Fruit fly (Drosophila melanogaster) whole organism, prepupa: ENCODE results near the gene Mal-B1.

Experiments used
- CG15336 ChIP-seq: fragments of 200-800 bp; sonication (Bioruptor generic); IDR thresholded peaks from 2 replicates; pipeline ENCODE4 v1.3.6; 2022; ENCODE audit warnings: missing biosample characterization, missing genetic modification characterization
- CG16779 ChIP-seq: fragments of 200-800 bp; sonication (Bioruptor generic); optimal IDR thresholded peaks from 3 replicates; lab custom pipeline; 2017; ENCODE audit warnings: missing biosample characterization, mild to moderate bottlenecking, missing genetic modification characterization
- CG3919 ChIP-seq: fragments of 200-800 bp; sonication (Bioruptor generic); optimal IDR thresholded peaks from 3 replicates; lab custom pipeline; 2016; ENCODE audit warnings: missing biosample characterization, missing genetic modification characterization
- CG4318 ChIP-seq: fragments of 200-800 bp; sonication (Bioruptor generic); optimal IDR thresholded peaks from 3 replicates; lab custom pipeline; 2017; ENCODE audit warnings: missing biosample characterization, mild to moderate bottlenecking, missing genetic modification characterization
- CG6163 ChIP-seq: fragments of 200-800 bp; sonication (Bioruptor generic); IDR thresholded peaks from 3 replicates; pipeline ENCODE4 v1.3.6; 2022; ENCODE audit warnings: missing biosample characterization, missing genetic modification characterization
- CG8632 ChIP-seq: fragments of 200-800 bp; sonication (Bioruptor generic); optimal IDR thresholded peaks from 3 replicates; lab custom pipeline; 2016; ENCODE audit warnings: missing biosample characterization, missing genetic modification characterization
- Ets96B ChIP-seq: fragments of 200-800 bp; optimal IDR thresholded peaks from 2 replicates; lab custom pipeline; 2019; ENCODE audit warnings: missing biosample characterization, mild to moderate bottlenecking, missing genetic modification characterization, moderate library complexity
- Gug ChIP-seq: fragments of 200-800 bp; sonication (Bioruptor generic); IDR thresholded peaks from 2 replicates; pipeline ENCODE4 v1.3.6; 2022; ENCODE audit warnings: missing biosample characterization, missing genetic modification characterization
- Hr38 ChIP-seq: sonication (Bioruptor generic); optimal IDR thresholded peaks from 2 replicates; lab custom pipeline; 2016; ENCODE audit warnings: missing biosample characterization, missing genetic modification characterization
- Hr39 ChIP-seq: fragments of 200-800 bp; sonication (Bioruptor generic); optimal IDR thresholded peaks from 2 replicates; lab custom pipeline; 2016; ENCODE audit warnings: missing biosample characterization, missing genetic modification characterization
- Sox102F ChIP-seq: fragments of 200-800 bp; sonication (Bioruptor generic); optimal IDR thresholded peaks from 2 replicates; lab custom pipeline; 2016; ENCODE audit warnings: missing biosample characterization, mild to moderate bottlenecking, missing genetic modification characterization
- achi ChIP-seq: fragments of 200-800 bp; sonication (Bioruptor generic); optimal IDR thresholded peaks from 3 replicates; lab custom pipeline; 2016; ENCODE audit warnings: missing biosample characterization, missing genetic modification characterization
- eg ChIP-seq: fragments of 200-800 bp; sonication (Bioruptor generic); IDR thresholded peaks from 3 replicates; pipeline ENCODE4 v1.3.6; 2022; ENCODE audit warnings: missing biosample characterization, missing genetic modification characterization
- salr ChIP-seq, 2 experiments: fragments of 200-800 bp; sonication (Bioruptor generic); optimal IDR thresholded peaks; 3 replicates each; lab custom pipeline; 2016 to 2018; ENCODE audit warnings: missing biosample characterization in 2 of 2, missing genetic modification characterization in 2 of 2, mild to moderate bottlenecking in 1 of 2

DNA sequence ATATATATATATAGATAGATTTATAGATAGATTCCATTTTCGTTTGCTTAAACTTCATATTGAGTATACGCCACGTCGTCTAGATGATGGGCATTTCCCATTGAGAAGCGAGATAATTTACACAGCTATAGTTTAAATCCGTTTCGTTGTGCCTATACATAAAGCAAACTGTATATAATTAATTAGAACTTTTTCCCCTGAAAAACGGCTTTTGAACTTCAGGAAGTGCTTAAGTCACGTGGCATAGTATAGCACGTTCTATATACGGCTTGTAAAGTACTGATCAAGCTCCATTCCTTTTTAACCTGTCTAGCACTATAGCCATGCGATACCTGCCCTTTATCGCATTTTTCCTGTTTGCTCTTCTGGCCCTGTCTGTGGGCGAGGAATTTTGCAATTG lies 7.4 kb upstream of the Mal-B1 start, which contains the start of gene Sfp33A3:
- TF ChIP-seq CG3919 (GFP tag; lab: Kevin White, UChicago) (no peak), CG6163 (GFP tag; lab: Robert Waterston, UW) (no peak), salr (GFP tag; optimal IDR thresholded peaks at IDR 0.05; lab: Kevin White, UChicago) (no peak), Gug (GFP tag; lab: Robert Waterston, UW) (no peak), Sox102F (GFP tag; lab: Kevin White, UChicago) (no peak), achi (GFP tag; lab: Kevin White, UChicago) (no peak), CG4318 (no peak), CG16779 (no peak), eg (GFP tag; lab: Robert Waterston, UW) (no peak), CG15336 (GFP tag; lab: Robert Waterston, UW) (no peak), CG8632 (GFP tag; lab: Kevin White, UChicago) (no peak), Hr39 (GFP tag; lab: Kevin White, UChicago) (no peak), Hr38 (GFP tag; lab: Kevin White, UChicago) (no peak), Ets96B (tag; lab: Kevin White, UChicago) (no peak)
